Worm (Caenorhabditis elegans) whole organism, late embryonic: ENCODE measurements around the gene T01C3.3.
"Not testable (repeated sequence)": the region's sequence is repeated elsewhere in the genome, so short reads cannot be mapped to it uniquely, and the experiment has no call there.

ENCODE experiments used
- C08G9.2 ChIP-seq: sonication (generic microtip); optimal IDR thresholded peaks from 2 replicates; lab custom pipeline; 2016; ENCODE audit warnings: mild to moderate bottlenecking, missing genetic modification characterization, moderate library complexity, missing compliant biosample characterization
- Y22D7AL.16 ChIP-seq: sonication (generic microtip); optimal IDR thresholded peaks from 2 replicates; lab custom pipeline; 2016; ENCODE audit warnings: missing genetic modification characterization, missing compliant biosample characterization
- ahr-1 ChIP-seq: sonication (generic microtip); optimal IDR thresholded peaks from 2 replicates; lab custom pipeline; 2016; ENCODE audit warnings: missing genetic modification characterization, missing compliant biosample characterization
- ceh-18 ChIP-seq: sonication (generic microtip); optimal IDR thresholded peaks from 2 replicates; lab custom pipeline; 2016; ENCODE audit warnings: missing genetic modification characterization, missing compliant biosample characterization
- ceh-30 ChIP-seq: fragments of 150-350 bp; optimal IDR thresholded peaks from 2 replicates; lab custom pipeline; 2014; ENCODE audit warnings: missing biosample characterization, missing genetic modification characterization
- ceh-6 ChIP-seq: fragments of 200-800 bp; sonication (Bioruptor generic); optimal IDR thresholded peaks from 2 replicates; lab custom pipeline; 2018; ENCODE audit warnings: mild to moderate bottlenecking, missing genetic modification characterization, missing compliant biosample characterization
- ceh-9 ChIP-seq: sonication (generic microtip); optimal IDR thresholded peaks from 2 replicates; lab custom pipeline; 2016; ENCODE audit warnings: mild to moderate bottlenecking, missing genetic modification characterization, inconsistent platforms, missing compliant biosample characterization
- che-1 ChIP-seq: sonication (generic microtip); optimal IDR thresholded peaks from 2 replicates; lab custom pipeline; 2016; ENCODE audit warnings: mild to moderate bottlenecking, missing genetic modification characterization, missing compliant biosample characterization
- dmd-4 ChIP-seq: sonication (generic microtip); optimal IDR thresholded peaks from 2 replicates; lab custom pipeline; 2016; ENCODE audit warnings: borderline replicate concordance, missing genetic modification characterization, missing compliant biosample characterization
- elt-4 ChIP-seq: sonication (generic microtip); optimal IDR thresholded peaks from 2 replicates; lab custom pipeline; 2016; ENCODE audit warnings: missing genetic modification characterization, missing compliant biosample characterization
- eyg-1 ChIP-seq: sonication (generic microtip); optimal IDR thresholded peaks from 2 replicates; lab custom pipeline; 2016; ENCODE audit warnings: missing genotype, missing genetic modification characterization, missing compliant biosample characterization
- fkh-10 ChIP-seq: fragments of 150-350 bp; optimal IDR thresholded peaks from 2 replicates; lab custom pipeline; 2014; ENCODE audit warnings: missing biosample characterization, missing genetic modification reagents, missing genetic modification characterization
- fkh-6 ChIP-seq: sonication (generic microtip); optimal IDR thresholded peaks from 2 replicates; lab custom pipeline; 2016; ENCODE audit warnings: missing genetic modification characterization, missing compliant biosample characterization
- hlh-13 ChIP-seq: fragments of 200-800 bp; sonication (Bioruptor generic); optimal IDR thresholded peaks from 2 replicates; lab custom pipeline; 2018; ENCODE audit warnings: mild to moderate bottlenecking, missing genetic modification characterization, missing compliant biosample characterization
- hlh-30 ChIP-seq: sonication (generic microtip); optimal IDR thresholded peaks from 2 replicates; lab custom pipeline; 2017; ENCODE audit warnings: antibody characterized with exemption, missing genetic modification characterization, missing compliant biosample characterization; ENCODE audit not compliant: insufficient read depth
- hlh-6 ChIP-seq: sonication (generic microtip); optimal IDR thresholded peaks from 2 replicates; lab custom pipeline; 2016; ENCODE audit warnings: missing genotype, missing genetic modification characterization, missing compliant biosample characterization
- lim-6 ChIP-seq: sonication (generic microtip); optimal IDR thresholded peaks from 2 replicates; lab custom pipeline; 2016; ENCODE audit warnings: missing genetic modification characterization, missing compliant biosample characterization
- npax-4 ChIP-seq: sonication (generic microtip); optimal IDR thresholded peaks from 2 replicates; lab custom pipeline; 2016; ENCODE audit warnings: missing genetic modification characterization, missing compliant biosample characterization
- odd-2 ChIP-seq: sonication (generic microtip); optimal IDR thresholded peaks from 2 replicates; lab custom pipeline; 2017; ENCODE audit warnings: antibody characterized with exemption, mild to moderate bottlenecking, missing genetic modification characterization, missing compliant biosample characterization
- pha-4 ChIP-seq: fragments of 150-350 bp; optimal IDR thresholded peaks from 2 replicates; lab custom pipeline; 2018; ENCODE audit warnings: missing biosample characterization, missing genetic modification reagents, missing genetic modification characterization
- pros-1 ChIP-seq: fragments of 150-350 bp; optimal IDR thresholded peaks from 2 replicates; lab custom pipeline; 2014; ENCODE audit warnings: missing biosample characterization, missing genetic modification reagents, missing genetic modification characterization
- rnt-1 ChIP-seq: sonication (generic microtip); optimal IDR thresholded peaks from 2 replicates; lab custom pipeline; 2016; ENCODE audit warnings: missing genetic modification characterization, missing compliant biosample characterization
- sdc-2 ChIP-seq: sonication (generic microtip); optimal IDR thresholded peaks from 2 replicates; lab custom pipeline; 2016; ENCODE audit warnings: missing genotype, missing genetic modification characterization, missing compliant biosample characterization
- sox-4 ChIP-seq: sonication (generic microtip); optimal IDR thresholded peaks from 2 replicates; lab custom pipeline; 2017; ENCODE audit warnings: mild to moderate bottlenecking, missing genetic modification characterization, inconsistent platforms, missing compliant biosample characterization
- ttx-3 ChIP-seq: sonication (generic microtip); optimal IDR thresholded peaks from 2 replicates; lab custom pipeline; 2016; ENCODE audit warnings: missing genetic modification reagents, missing genetic modification characterization, missing compliant biosample characterization
- unc-86 ChIP-seq: sonication (generic microtip); optimal IDR thresholded peaks from 2 replicates; lab custom pipeline; 2016; ENCODE audit warnings: missing genetic modification characterization, missing compliant biosample characterization

T01C3.3 gene

ce11 chrV:14992627-14993117 lies at the start of gene T01C3.3:
Gene T01C3.3, minus strand, starts transcription at chrV:14992677.
- TF ChIP-seq pros-1 (no peak), fkh-6 (no peak), hlh-30 (no peak), fkh-10 (no peak), Y22D7AL.16 (tag; lab: Kevin White, UChicago) (no peak), hlh-6 (tag; lab: Kevin White, UChicago) (no peak), ttx-3 (tag; lab: Kevin White, UChicago) (no peak), elt-4 (tag; lab: Kevin White, UChicago) (no peak), C08G9.2 (tag; lab: Kevin White, UChicago) (no peak), eyg-1 (tag; lab: Kevin White, UChicago) (no peak), odd-2 (no peak), ceh-9 (no peak)
- TF ChIP-seq, all 69 proteins: peak for 0

DNA sequence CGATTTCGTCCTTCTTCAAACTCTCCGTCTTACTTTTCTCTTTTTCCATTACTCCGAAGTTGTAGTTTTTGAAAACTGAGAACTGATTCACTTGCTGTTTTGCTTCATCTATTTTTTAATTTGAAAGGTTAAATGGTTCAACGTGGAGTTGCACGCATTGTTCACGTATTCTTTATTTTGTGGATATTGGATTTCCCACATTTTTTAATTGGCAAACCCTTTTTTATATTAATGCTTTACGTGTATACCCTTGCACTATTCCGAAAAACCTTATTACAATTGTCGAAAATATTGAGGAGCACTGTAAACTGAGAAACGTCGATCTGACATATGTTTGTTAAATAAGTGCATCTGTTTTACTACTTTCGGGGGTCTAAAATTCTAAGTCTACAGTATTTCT lies 44.3 kb upstream of the T01C3.3 start, which contains the start of gene melo-3:
Gene melo-3 (minus strand): TSS at position 101 of the 400 bp plus-strand sequence.
- not testable (repeated sequence) for TF ChIP-seq rnt-1; lim-6 (tag; lab: Kevin White, UChicago); ceh-18 (tag; lab: Kevin White, UChicago)

ce11 chrV:15031373-15031772 lies 38.9 kb upstream of the T01C3.3 start, which contains the start of gene cng-1:
Gene cng-1, minus strand, starts transcription at chrV:15031473.
- not testable (repeated sequence) for TF ChIP-seq sdc-2 (tag; lab: Kevin White, UChicago); che-1 (tag; lab: Kevin White, UChicago); rnt-1

DNA sequence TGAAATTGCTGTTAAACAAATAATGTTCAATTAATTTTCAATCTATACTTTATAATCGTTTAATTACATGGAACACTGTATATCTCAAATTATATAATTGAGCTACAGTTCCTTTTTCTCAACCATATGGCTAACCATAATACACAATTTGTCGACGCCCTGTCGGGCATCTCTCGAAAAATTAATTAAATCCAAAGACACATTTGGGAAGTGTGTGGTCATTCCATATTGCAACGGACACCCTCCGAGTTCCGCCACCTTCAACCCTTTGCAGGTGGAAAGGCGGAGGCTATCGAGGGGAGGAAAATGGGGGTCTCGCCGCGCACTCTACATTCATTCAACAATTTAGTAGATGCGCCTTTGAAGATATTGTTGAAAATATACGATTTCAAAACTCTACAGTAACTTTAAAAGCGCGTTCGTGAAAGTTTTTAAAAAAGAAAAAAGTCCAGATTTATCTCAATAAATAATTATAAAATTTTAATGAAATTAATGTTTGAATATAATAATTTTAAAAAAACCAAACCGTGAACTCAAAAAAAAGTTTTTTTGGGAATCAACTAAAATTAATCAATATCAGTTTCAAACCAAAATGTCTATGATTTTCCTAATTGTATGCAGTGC lies 36.5 kb upstream of the T01C3.3 start, which contains the start of gene F14H8.8:
Gene F14H8.8 (plus strand): TSS at position 574 of the 624 bp plus-strand sequence.
- TF ChIP-seq npax-4 (tag; lab: Kevin White, UChicago) (no peak), eyg-1 (tag; lab: Kevin White, UChicago) (no peak), dmd-4 (no peak)

DNA sequence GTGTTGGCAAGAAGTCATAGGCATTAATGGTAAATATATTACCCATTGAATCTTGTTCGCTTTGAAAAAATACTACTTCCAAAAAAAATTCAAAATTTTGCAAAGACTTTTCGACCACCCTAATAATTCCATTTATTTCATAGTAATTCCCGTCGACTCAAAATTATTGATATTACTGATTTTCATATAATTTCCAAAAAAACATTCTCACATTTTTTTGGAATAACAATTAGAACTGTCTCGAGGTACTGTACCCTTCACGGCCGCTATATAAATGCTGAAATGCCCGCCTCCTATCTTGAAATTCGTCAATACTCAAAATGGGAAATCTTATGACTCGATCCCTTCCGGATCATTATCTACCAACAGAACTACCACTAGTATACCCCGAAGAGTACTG lies 31.1 kb upstream of the T01C3.3 start, which contains the start of gene F14H8.4:
Gene F14H8.4 (plus strand): TSS at position 301 of the 400 bp plus-strand sequence.
- TF ChIP-seq che-1 (tag; lab: Kevin White, UChicago) (no peak), hlh-30 (no peak), hlh-13 (GFP tag; lab: Kevin White, UChicago) (no peak)

- TF ChIP-seq ahr-1 (tag; lab: Kevin White, UChicago): no peak
Observed at ce11 chrV:15020732-15021131, 28.3 kb upstream of the T01C3.3 start, which contains the start of gene F14H8.5. Gene F14H8.5, plus strand, starts transcription at chrV:15021032.

DNA sequence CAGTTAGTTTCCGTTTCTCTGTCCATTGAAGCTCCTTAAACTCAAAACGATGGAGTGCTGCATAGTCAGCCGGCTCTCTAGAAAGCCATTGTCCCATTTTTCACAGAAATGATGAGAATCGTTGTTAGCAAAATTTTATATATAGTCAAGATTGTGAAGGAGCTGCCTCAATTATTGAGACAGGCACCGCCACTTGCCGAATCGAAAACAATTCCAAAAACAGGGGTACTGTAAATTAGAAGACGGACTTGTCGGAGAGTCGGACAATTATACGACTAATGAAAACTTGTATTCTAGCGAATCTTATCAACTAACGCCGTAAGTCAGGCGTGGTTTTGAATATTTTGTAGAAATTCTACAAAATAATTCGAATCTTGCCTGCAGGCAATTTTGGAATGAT lies 27.8 kb upstream of the T01C3.3 start, which contains the start of gene F14H8.2:
Gene F14H8.2 (minus strand): TSS at position 101 of the 400 bp plus-strand sequence.
- TF ChIP-seq pha-4 (tag; lab: Kevin White, UChicago): no peak
- no peak for TF ChIP-seq ceh-6 (GFP tag; lab: Kevin White, UChicago)
- TF ChIP-seq C08G9.2 (tag; lab: Kevin White, UChicago): no peak
- TF ChIP-seq ceh-18 (tag; lab: Kevin White, UChicago): no peak
- no peak for TF ChIP-seq ceh-30 (tag; lab: Kevin White, UChicago)
- TF ChIP-seq sdc-2 (tag; lab: Kevin White, UChicago): no peak
- no peak for TF ChIP-seq hlh-30
- no peak for TF ChIP-seq pros-1
- TF ChIP-seq hlh-13 (GFP tag; lab: Kevin White, UChicago): no peak
- TF ChIP-seq unc-86: no peak
- TF ChIP-seq sox-4 (tag; lab: Kevin White, UChicago): no peak
